Worm (Caenorhabditis elegans): ENCODE measurements around the gene dhs-25.
"Not testable (repeated sequence)": the region's sequence is repeated elsewhere in the genome, so short reads cannot be mapped to it uniquely, and the experiment has no call there.

Gene dhs-25

ce11 chrX:1504529-1505080, 18.3 kb downstream of the dhs-25 start (continued):
- TF ChIP-seq ekl-4 (GFP tag; IDR thresholded peaks at IDR 0.05) (peak; percentile 77), snpc-4 (GFP tag; optimal IDR thresholded peaks at IDR 0.05) (no peak), snpc-4 (tag; optimal IDR thresholded peaks at IDR 0.05) (peak in 1 of 4 experiments; percentile 16), nhr-80 (tag; optimal IDR thresholded peaks at IDR 0.05) (peak; percentile 46), chd-7 (tag; optimal IDR thresholded peaks at IDR 0.05) (peak; percentile 44), ceh-27 (GFP tag; optimal IDR thresholded peaks at IDR 0.05) (peak; percentile 10), tlf-1 (GFP tag; optimal IDR thresholded peaks at IDR 0.05) (peak; percentile 74), lsy-27 (tag; optimal IDR thresholded peaks at IDR 0.05; ENCODE audit: borderline replicate concordance, insufficient read depth) (no peak), Y56A3A.18 (GFP tag; IDR thresholded peaks at IDR 0.05) (no peak), F22D6.2 (tag; optimal IDR thresholded peaks at IDR 0.05) (peak; percentile 68), tbp1 (GFP tag; optimal IDR thresholded peaks at IDR 0.05) (peak; percentile 50), F10E7.11 (tag; optimal IDR thresholded peaks at IDR 0.05) (no peak), ceh-91 (GFP tag; IDR thresholded peaks at IDR 0.05) (no peak), attf-6 (GFP tag; IDR thresholded peaks at IDR 0.05) (no peak), let-607 (tag; optimal IDR thresholded peaks at IDR 0.05) (peak; percentile 8 to 39), cebp-1 (GFP tag; IDR thresholded peaks at IDR 0.05) (no peak; the same call in 1 of the 2 replicates), cebp-1 (tag; optimal IDR thresholded peaks at IDR 0.05) (peak; percentile 62), lsl-1 (GFP tag; optimal IDR thresholded peaks at IDR 0.05) (no peak), F23B12.7 (tag; optimal IDR thresholded peaks at IDR 0.05; ENCODE audit: insufficient read depth) (peak; percentile 56), madf-8 (GFP tag; conservative IDR thresholded peaks at IDR 0.05) (no peak), Y67H2A.10 (GFP tag; conservative IDR thresholded peaks at IDR 0.05) (0 out of 2 replicates have a peak, but pooled peaks have one; percentile 7), K11D2.4 (GFP tag; IDR thresholded peaks at IDR 0.05) (peak; percentile 79), hlh-12 (tag; optimal IDR thresholded peaks at IDR 0.05) (no peak), mes-4 (tag; optimal IDR thresholded peaks at IDR 0.05) (no peak), madf-10 (tag; optimal IDR thresholded peaks at IDR 0.05) (no peak), mcd-1 (GFP tag; IDR thresholded peaks at IDR 0.05) (peak; percentile 5; the same call in 1 of the 2 replicates), ztf-18 (tag; optimal IDR thresholded peaks at IDR 0.05) (peak; percentile 4), unc-62 (GFP tag; optimal IDR thresholded peaks at IDR 0.05) (peak; percentile 81), let-526 (GFP tag; IDR thresholded peaks at IDR 0.05) (peak; percentile 93), atf-7 (tag; optimal IDR thresholded peaks at IDR 0.05) (peak; percentile 58)

- TF ChIP-seq B0336.3 (GFP tag; IDR thresholded peaks at IDR 0.05) (0 out of 2 replicates have a peak, but pooled peaks have one; percentile 16), lin-26 (GFP tag; IDR thresholded peaks at IDR 0.05) (peak; percentile 62; the same call in 1 of the 2 replicates)
Measured at ce11 chrX:1508507-1508906, 22.2 kb downstream of the dhs-25 start.

- TF ChIP-seq madf-6 (GFP tag; IDR thresholded peaks at IDR 0.05), result 0 out of 2 replicates have a peak, but pooled peaks have one; percentile 6
- not testable (repeated sequence) for TF ChIP-seq snpc-4 (GFP tag; optimal IDR thresholded peaks at IDR 0.05)
- peak in 1 of 4 experiments; percentile 60 for TF ChIP-seq snpc-4 (tag; optimal IDR thresholded peaks at IDR 0.05)
- peak; percentile 76 for TF ChIP-seq zfh-2 (GFP tag; conservative IDR thresholded peaks at IDR 0.05)
- TF ChIP-seq egrh-3 (GFP tag; IDR thresholded peaks at IDR 0.05), result peak; percentile 63; the same call in 1 of the 2 replicates
- TF ChIP-seq dox-1 (GFP tag; IDR thresholded peaks at IDR 0.05), result 0 out of 2 replicates have a peak, but pooled peaks have one; percentile 13
Measured at ce11 chrX:1508910-1509309, 22.6 kb downstream of the dhs-25 start.

All from whole organism, young adult.